Fruit fly (Drosophila melanogaster) whole organism, wandering third instar larva: ENCODE results near the gene hth.

Source experiments
- CrebA ChIP-seq: fragments of 200-800 bp; sonication (Bioruptor generic); optimal IDR thresholded peaks from 2 replicates; lab custom pipeline; 2016; ENCODE audit warnings: missing biosample characterization, mild to moderate bottlenecking, missing genetic modification characterization, borderline replicate concordance
- Hr78 ChIP-seq: fragments of >200 bp; optimal IDR thresholded peaks from 2 replicates; lab custom pipeline; 2017; ENCODE audit warnings: missing biosample characterization, missing genetic modification characterization
- Hr83 ChIP-seq: fragments of 200-300 bp; sonication (Bioruptor generic); optimal IDR thresholded peaks from 2 replicates; lab custom pipeline; 2016; ENCODE audit warnings: missing biosample characterization, mild to moderate bottlenecking, missing genetic modification characterization, moderate library complexity; ENCODE audit not compliant: poor library complexity, severe bottlenecking
- Jra ChIP-seq: sonication (Bioruptor generic); optimal IDR thresholded peaks from 2 replicates; lab custom pipeline; 2016; ENCODE audit warnings: missing biosample characterization, missing genetic modification characterization
- Myc ChIP-seq: fragments of >200 bp; optimal IDR thresholded peaks from 2 replicates; lab custom pipeline; 2017
- dl ChIP-seq, 2 experiments: fragments of 175-275, 200-275 bp in 1 of 2; fragments of 200-275 bp in 1 of 2; sonication (Bioruptor generic); optimal IDR thresholded peaks; lab custom pipeline; 2018; ENCODE audit warnings: mild to moderate bottlenecking in 2 of 2, missing biosample characterization in 2 of 2, missing genetic modification characterization in 2 of 2, moderate library complexity in 2 of 2; ENCODE audit not compliant: partially characterized antibody in 2 of 2, insufficient read depth in 1 of 2
- dsf ChIP-seq: sonication (Bioruptor generic); optimal IDR thresholded peaks from 2 replicates; lab custom pipeline; 2016; ENCODE audit warnings: missing biosample characterization, missing genetic modification characterization, borderline replicate concordance
- foxo ChIP-seq, 2 experiments: fragments of 200-800 bp; sonication (Bioruptor generic); optimal IDR thresholded peaks; 2 replicates in 1 of 2; 3 replicates in 1 of 2; lab custom pipeline; 2016 to 2017; ENCODE audit warnings: missing biosample characterization in 2 of 2, missing genetic modification characterization in 2 of 2
- fru ChIP-seq: fragments of 200-800 bp; sonication (Bioruptor generic); optimal IDR thresholded peaks from 3 replicates; lab custom pipeline; 2016; ENCODE audit warnings: missing biosample characterization, mild to moderate bottlenecking, missing genetic modification characterization
- h ChIP-seq: fragments of 200-800 bp; sonication (Bioruptor generic); optimal IDR thresholded peaks from 3 replicates; lab custom pipeline; 2016; ENCODE audit warnings: missing biosample characterization, mild to moderate bottlenecking, missing genetic modification characterization
- pan ChIP-seq: fragments of >200 bp; optimal IDR thresholded peaks from 2 replicates; lab custom pipeline; 2017
- tai ChIP-seq: sonication (Bioruptor generic); optimal IDR thresholded peaks from 2 replicates; lab custom pipeline; 2016; ENCODE audit warnings: missing biosample characterization, missing genetic modification characterization
- usp ChIP-seq: fragments of >200 bp; optimal IDR thresholded peaks from 2 replicates; lab custom pipeline; 2017; ENCODE audit warnings: missing biosample characterization, missing genetic modification characterization
- woc ChIP-seq: sonication (Bioruptor generic); optimal IDR thresholded peaks from 2 replicates; lab custom pipeline; 2016; ENCODE audit warnings: missing biosample characterization, mild to moderate bottlenecking, missing genetic modification characterization

- TF ChIP-seq h (GFP tag; lab: Kevin White, UChicago) (no peak), foxo (GFP tag; optimal IDR thresholded peaks at IDR 0.05; lab: Kevin White, UChicago) (no peak), pan (no peak), woc (GFP tag; lab: Kevin White, UChicago) (no peak), CrebA (GFP tag; lab: Kevin White, UChicago) (no peak), Hr78 (GFP tag; lab: Kevin White, UChicago) (no peak), Myc (lab: Kevin White, UChicago) (no peak), Jra (GFP tag; lab: Kevin White, UChicago) (no peak), tai (GFP tag; lab: Kevin White, UChicago) (no peak), dl (GFP tag; optimal IDR thresholded peaks at IDR 0.05; lab: Kevin White, UChicago; ENCODE audit: insufficient read depth in 1 of 2, partially characterized antibody in 2 of 2) (no peak), usp (GFP tag; lab: Kevin White, UChicago) (no peak), Hr83 (GFP tag; lab: Kevin White, UChicago) (no peak), dsf (no peak), fru (no peak)
Observed at dm6 chr3R:10626556-10627121, 12.7 kb downstream of the hth start.
